Fruit fly (Drosophila melanogaster): ENCODE data around the gene Bin1.

Bin1 gene

dm6 chr3R:16208924-16209713 is 19.8 kb upstream of the Bin1 start (continued):
- TF ChIP-seq CG12104 (GFP tag; optimal IDR thresholded peaks at IDR 0.05) (peak; percentile 8), Mrtf (GFP tag; IDR thresholded peaks at IDR 0.05) (no peak), CG18262 (tag; optimal IDR thresholded peaks at IDR 0.05) (peak; percentile 80), nmo (GFP tag; optimal IDR thresholded peaks at IDR 0.05) (peak; percentile 67), corto (GFP tag; optimal IDR thresholded peaks at IDR 0.05) (no peak), CG9727 (GFP tag; optimal IDR thresholded peaks at IDR 0.05) (peak; percentile 83), row (GFP tag; IDR thresholded peaks at IDR 0.05) (peak; percentile 60; the same call in 1 of the 3 replicates), Pdp1 (GFP tag; optimal IDR thresholded peaks at IDR 0.05) (no peak), CG42726 (GFP tag; IDR thresholded peaks at IDR 0.05; ENCODE audit: partially characterized antibody) (0 out of 2 replicates have a peak, but pooled peaks have one; percentile 4), CG4820 (GFP tag; optimal IDR thresholded peaks at IDR 0.05) (peak; percentile 11), fd3F (GFP tag; optimal IDR thresholded peaks at IDR 0.05) (peak; percentile 18), CG9817 (tag; optimal IDR thresholded peaks at IDR 0.05) (peak; percentile 4), klu (GFP tag; IDR thresholded peaks at IDR 0.05) (no peak), CHES-1-like (GFP tag; optimal IDR thresholded peaks at IDR 0.05) (no peak), CG14014 (GFP tag; IDR thresholded peaks at IDR 0.05) (peak; percentile 53; the same call in 1 of the 2 replicates), twi (tag; optimal IDR thresholded peaks at IDR 0.05) (peak; percentile 2), Sox100B (GFP tag; optimal IDR thresholded peaks at IDR 0.05) (peak; percentile 71), Poxn (GFP tag; IDR thresholded peaks at IDR 0.05) (no peak), zf30C (GFP tag; optimal IDR thresholded peaks at IDR 0.05) (no peak), CG6689 (GFP tag; IDR thresholded peaks at IDR 0.05) (peak; percentile 40; the same call in 1 of the 2 replicates), CG3281 (GFP tag; optimal IDR thresholded peaks at IDR 0.05) (peak; percentile 39), CG11247 (GFP tag; IDR thresholded peaks at IDR 0.05) (peak; percentile 23; the same call in 1 of the 2 replicates), CG33557 (GFP tag; optimal IDR thresholded peaks at IDR 0.05) (peak; percentile 33), CG14710 (tag; optimal IDR thresholded peaks at IDR 0.05) (peak; percentile 56), vvl (GFP tag; IDR thresholded peaks at IDR 0.05) (no peak; the same call in 1 of the 2 replicates), CG11456 (GFP tag; IDR thresholded peaks at IDR 0.05) (0 out of 3 replicates have a peak, but pooled peaks have one; percentile 63), sc (optimal IDR thresholded peaks at IDR 0.05) (no peak), sc (GFP tag; optimal IDR thresholded peaks at IDR 0.05) (peak; percentile 58), so (GFP tag; IDR thresholded peaks at IDR 0.05) (0 out of 3 replicates have a peak, but pooled peaks have one; percentile 42), bsh (GFP tag; optimal IDR thresholded peaks at IDR 0.05) (peak; percentile 55 to 59), D19B (GFP tag; optimal IDR thresholded peaks at IDR 0.05) (peak; percentile 72), tna (GFP tag; IDR thresholded peaks at IDR 0.05; ENCODE audit: partially characterized antibody) (peak; percentile 31; the same call in 1 of the 2 replicates), CG14050 (GFP tag; IDR thresholded peaks at IDR 0.05) (no peak; the same call in 2 of the 3 replicates), Abd-B (GFP tag; optimal IDR thresholded peaks at IDR 0.05) (peak; percentile 48), prd (optimal IDR thresholded peaks at IDR 0.05) (no peak), prd (GFP tag; IDR thresholded peaks at IDR 0.05) (peak; percentile 21; the same call in 1 of the 3 replicates), CG8290 (GFP tag; optimal IDR thresholded peaks at IDR 0.05) (no peak), CG8290 (tag; optimal IDR thresholded peaks at IDR 0.05) (peak in 1 of 2 experiments; percentile 75), CG15601 (tag; optimal IDR thresholded peaks at IDR 0.05) (peak; percentile 2), CoRest (tag; optimal IDR thresholded peaks at IDR 0.05) (peak; percentile 62), lbe (GFP tag; optimal IDR thresholded peaks at IDR 0.05) (peak; percentile 28), CG12391 (tag; optimal IDR thresholded peaks at IDR 0.05) (peak; percentile 61), danr (GFP tag; IDR thresholded peaks at IDR 0.05) (no peak), CG12769 (tag; optimal IDR thresholded peaks at IDR 0.05) (peak; percentile 77), CG4617 (GFP tag; optimal IDR thresholded peaks at IDR 0.05; ENCODE audit: borderline replicate concordance) (no peak), Opbp (GFP tag; IDR thresholded peaks at IDR 0.05; ENCODE audit: partially characterized antibody) (0 out of 3 replicates have a peak, but pooled peaks have one; percentile 17), D (optimal IDR thresholded peaks at IDR 0.05) (no peak), D (GFP tag; optimal IDR thresholded peaks at IDR 0.05) (peak; percentile 59)
